Worm (Caenorhabditis elegans) whole organism, L4 larva: ENCODE results near the gene tni-4.

Source experiments
- F10B5.3 ChIP-seq: sonication (generic microtip); optimal IDR thresholded peaks from 2 replicates; lab custom pipeline; 2016; ENCODE audit warnings: mild to moderate bottlenecking, missing genetic modification characterization, missing compliant biosample characterization
- R02D3.7 ChIP-seq: fragments of 150-350 bp; sonication (generic microtip); optimal IDR thresholded peaks from 3 replicates; lab custom pipeline; 2014; ENCODE audit warnings: missing biosample characterization, missing genetic modification characterization
- T20F7.1 ChIP-seq: fragments of 200-800 bp; sonication (Bioruptor generic); optimal IDR thresholded peaks from 2 replicates; lab custom pipeline; 2018; ENCODE audit warnings: mild to moderate bottlenecking, missing genetic modification characterization, missing compliant biosample characterization
- T26A8.4 ChIP-seq: fragments of 200-800 bp; sonication (Bioruptor generic); IDR thresholded peaks from 2 replicates; pipeline ENCODE4 v1.3.6; 2022; ENCODE audit warnings: missing genetic modification characterization, missing compliant biosample characterization
- Y105C5A.15 ChIP-seq: fragments of 200-800 bp; sonication (Bioruptor generic); IDR thresholded peaks from 2 replicates; pipeline ENCODE4 v1.3.6; 2022; ENCODE audit warnings: missing genetic modification characterization, missing compliant biosample characterization
- Y5F2A.4 ChIP-seq: fragments of 200-800 bp; sonication (Bioruptor generic); optimal IDR thresholded peaks from 2 replicates; lab custom pipeline; 2018; ENCODE audit warnings: mild to moderate bottlenecking, missing genetic modification characterization, missing compliant biosample characterization
- aha-1 ChIP-seq: fragments of 150-350 bp; peaks from one replicate; lab custom pipeline; 2014; ENCODE audit warnings: missing biosample characterization, missing genetic modification characterization
- ama-1 ChIP-seq: fragments of 150-350 bp; optimal IDR thresholded peaks from 2 replicates; lab custom pipeline; 2014; ENCODE audit warnings: inconsistent platforms, mixed read lengths
- arid-1 ChIP-seq: fragments of 200-800 bp; sonication (Bioruptor generic); conservative IDR thresholded peaks from 2 replicates; pipeline ENCODE4 v1.3.6; 2022; ENCODE audit warnings: missing genetic modification reagents, missing genetic modification characterization, missing compliant biosample characterization
- ces-1 ChIP-seq: fragments of 150-350 bp; sonication (generic microtip); optimal IDR thresholded peaks from 4 replicates; lab custom pipeline; 2014; ENCODE audit warnings: missing biosample characterization, missing genetic modification reagents, missing genetic modification characterization
- daf-12 ChIP-seq: fragments of 150-350 bp; optimal IDR thresholded peaks from 2 replicates; lab custom pipeline; 2014; ENCODE audit warnings: missing biosample characterization, missing genetic modification reagents, missing genetic modification characterization
- daf-16 ChIP-seq, 3 experiments: sonication (generic microtip); optimal IDR thresholded peaks; 2 replicates each; lab custom pipeline; 2016 to 2017; ENCODE audit warnings: missing genetic modification characterization in 3 of 3, missing genetic modification reagents in 3 of 3, mild to moderate bottlenecking in 2 of 3, missing compliant biosample characterization in 2 of 3, missing biosample characterization in 1 of 3, moderate library complexity in 1 of 3
- dmd-9 ChIP-seq: fragments of 200-800 bp; sonication (Bioruptor generic); IDR thresholded peaks from 2 replicates; pipeline ENCODE4 v1.3.6; 2022; ENCODE audit warnings: missing genetic modification reagents, missing genetic modification characterization, missing compliant biosample characterization
- dpl-1 ChIP-seq: fragments of 150-350 bp; optimal IDR thresholded peaks from 2 replicates; lab custom pipeline; 2014; ENCODE audit warnings: missing biosample characterization, missing genetic modification reagents, missing genetic modification characterization
- duxl-1 ChIP-seq: sonication (generic microtip); optimal IDR thresholded peaks from 2 replicates; lab custom pipeline; 2016; ENCODE audit warnings: mild to moderate bottlenecking, missing genetic modification characterization, moderate library complexity, missing compliant biosample characterization; ENCODE audit not compliant: poor library complexity
- egl-43 ChIP-seq: fragments of 200-800 bp; sonication (Bioruptor generic); IDR thresholded peaks from 2 replicates; pipeline ENCODE4 v1.3.6; 2022; ENCODE audit warnings: missing genetic modification reagents, missing genetic modification characterization, missing compliant biosample characterization
- fos-1 ChIP-seq: fragments of 150-350 bp; optimal IDR thresholded peaks from 2 replicates; lab custom pipeline; 2014; ENCODE audit warnings: missing biosample characterization, missing genetic modification characterization
- hif-1 ChIP-seq, 2 experiments: sonication (generic microtip); optimal IDR thresholded peaks; 2 replicates each; lab custom pipeline; 2016 to 2017; ENCODE audit warnings: missing compliant biosample characterization in 2 of 2, missing genetic modification characterization in 2 of 2, missing genetic modification reagents in 2 of 2, missing genotype in 2 of 2, mild to moderate bottlenecking in 1 of 2
- hmg-1.1 ChIP-seq: fragments of 200-800 bp; sonication (Bioruptor generic); IDR thresholded peaks from 2 replicates; pipeline ENCODE4 v1.3.6; 2022; ENCODE audit warnings: missing genetic modification reagents, missing genetic modification characterization, missing compliant biosample characterization
- lin-13 ChIP-seq: fragments of 150-350 bp; optimal IDR thresholded peaks from 2 replicates; lab custom pipeline; 2014; ENCODE audit warnings: missing biosample characterization, missing genetic modification reagents, missing genetic modification characterization
- lin-15B ChIP-seq: fragments of 150-350 bp; sonication (generic microtip); optimal IDR thresholded peaks from 3 replicates; lab custom pipeline; 2014; ENCODE audit warnings: missing biosample characterization, missing genetic modification characterization
- lin-38 ChIP-seq: fragments of 200-800 bp; sonication (Bioruptor generic); IDR thresholded peaks from 2 replicates; pipeline ENCODE4 v1.3.6; 2022; ENCODE audit warnings: missing genetic modification reagents, missing genetic modification characterization, missing compliant biosample characterization
- mdl-1 ChIP-seq, 2 experiments: fragments of 150-350 bp in 1 of 2; sonication (generic microtip) in 1 of 2; optimal IDR thresholded peaks; 2 replicates each; lab custom pipeline; 2014 to 2017; ENCODE audit warnings: missing biosample characterization in 2 of 2, missing genetic modification characterization in 2 of 2
- mep-1 ChIP-seq: fragments of 150-350 bp; sonication (generic microtip); optimal IDR thresholded peaks from 3 replicates; lab custom pipeline; 2014; ENCODE audit warnings: missing biosample characterization, missing genetic modification characterization
- mes-2 ChIP-seq: sonication (generic microtip); optimal IDR thresholded peaks from 2 replicates; lab custom pipeline; 2016; ENCODE audit warnings: missing genotype, mild to moderate bottlenecking, missing genetic modification characterization, missing compliant biosample characterization; ENCODE audit not compliant: poor library complexity, severe bottlenecking
- mxl-2 ChIP-seq: fragments of 200-800 bp; sonication (Bioruptor generic); conservative IDR thresholded peaks from 2 replicates; pipeline ENCODE4 v1.3.6; 2022; ENCODE audit warnings: missing genetic modification reagents, missing genetic modification characterization, missing compliant biosample characterization
- mxl-3 ChIP-seq: fragments of 200-800 bp; sonication (Bioruptor generic); optimal IDR thresholded peaks from 2 replicates; lab custom pipeline; 2018; ENCODE audit warnings: mild to moderate bottlenecking, missing genetic modification characterization, missing compliant biosample characterization
- nhr-102 ChIP-seq: sonication (generic microtip); optimal IDR thresholded peaks from 2 replicates; lab custom pipeline; 2016; ENCODE audit warnings: mild to moderate bottlenecking, missing genetic modification characterization, moderate library complexity, missing compliant biosample characterization
- nhr-11 ChIP-seq: fragments of 150-350 bp; optimal IDR thresholded peaks from 2 replicates; lab custom pipeline; 2014; ENCODE audit warnings: missing biosample characterization, missing genetic modification characterization
- nhr-25 ChIP-seq: sonication (generic microtip); optimal IDR thresholded peaks from 2 replicates; lab custom pipeline; 2017; ENCODE audit warnings: missing genetic modification characterization, mild to moderate bottlenecking, missing compliant biosample characterization, antibody characterized with exemption, moderate library complexity, borderline replicate concordance; ENCODE audit not compliant: insufficient read depth
- nhr-28 ChIP-seq: fragments of 150-350 bp; optimal IDR thresholded peaks from 2 replicates; lab custom pipeline; 2014; ENCODE audit warnings: missing biosample characterization, missing genetic modification characterization
- nhr-48 ChIP-seq: sonication (generic microtip); optimal IDR thresholded peaks from 2 replicates; lab custom pipeline; 2016; ENCODE audit warnings: mild to moderate bottlenecking, missing genetic modification characterization, missing compliant biosample characterization
- nhr-6 ChIP-seq: fragments of 150-350 bp; optimal IDR thresholded peaks from 2 replicates; lab custom pipeline; 2014; ENCODE audit warnings: missing biosample characterization, missing genetic modification characterization
- pha-4 ChIP-seq, 2 experiments: fragments of 150-350 bp in 1 of 2; fragments of 200-800 bp in 1 of 2; sonication (Bioruptor generic) in 1 of 2; IDR thresholded peaks in 1 of 2; optimal IDR thresholded peaks in 1 of 2; 2 replicates each; pipeline versions ENCODE4 v1.3.6 to Lab custom; 2014 to 2022; ENCODE audit warnings: missing genetic modification characterization in 2 of 2, missing genetic modification reagents in 2 of 2, missing biosample characterization in 1 of 2, missing compliant biosample characterization in 1 of 2
- pqm-1 ChIP-seq: sonication (generic microtip); optimal IDR thresholded peaks from 2 replicates; lab custom pipeline; 2017; ENCODE audit warnings: missing biosample characterization, missing genetic modification characterization
- rbr-2 ChIP-seq: sonication (generic microtip); optimal IDR thresholded peaks from 2 replicates; lab custom pipeline; 2016; ENCODE audit warnings: missing genotype, missing genetic modification characterization, missing compliant biosample characterization
- saeg-2 ChIP-seq: fragments of 200-800 bp; sonication (Bioruptor generic); IDR thresholded peaks from 2 replicates; pipeline ENCODE4 v1.3.6; 2022; ENCODE audit warnings: missing genetic modification reagents, missing genetic modification characterization, missing compliant biosample characterization
- set-16 ChIP-seq: fragments of 200-800 bp; sonication (Bioruptor generic); IDR thresholded peaks from 2 replicates; pipeline ENCODE4 v1.3.6; 2022; ENCODE audit warnings: missing genetic modification reagents, missing genetic modification characterization, missing compliant biosample characterization
- snpc-1.2 ChIP-seq: fragments of 200-800 bp; sonication (Bioruptor generic); IDR thresholded peaks from 2 replicates; pipeline ENCODE4 v1.3.6; 2022; ENCODE audit warnings: missing genetic modification reagents, missing genetic modification characterization, missing compliant biosample characterization
- spr-3 ChIP-seq: fragments of 200-800 bp; sonication (Bioruptor generic); optimal IDR thresholded peaks from 2 replicates; lab custom pipeline; 2018; ENCODE audit warnings: mild to moderate bottlenecking, missing genetic modification characterization, missing compliant biosample characterization
- unc-130 ChIP-seq: sonication (generic microtip); optimal IDR thresholded peaks from 2 replicates; lab custom pipeline; 2016; ENCODE audit warnings: missing genetic modification reagents, missing genetic modification characterization, missing compliant biosample characterization
- unc-39 ChIP-seq: sonication (generic microtip); optimal IDR thresholded peaks from 2 replicates; lab custom pipeline; 2017; ENCODE audit warnings: missing biosample characterization, missing genetic modification characterization
- zag-1 ChIP-seq: fragments of 150-350 bp; optimal IDR thresholded peaks from 2 replicates; lab custom pipeline; 2014; ENCODE audit warnings: missing biosample characterization, missing genetic modification characterization
- zfp-2 ChIP-seq: sonication (generic microtip); optimal IDR thresholded peaks from 2 replicates; lab custom pipeline; 2016; ENCODE audit warnings: mild to moderate bottlenecking, missing genetic modification characterization, missing compliant biosample characterization
- zip-11 ChIP-seq: fragments of 200-800 bp; sonication (Bioruptor generic); IDR thresholded peaks from 2 replicates; pipeline ENCODE4 v1.3.6; 2022; ENCODE audit warnings: missing genetic modification characterization, missing compliant biosample characterization
- zip-2 ChIP-seq: fragments of 150-350 bp; optimal IDR thresholded peaks from 2 replicates; lab custom pipeline; 2014; ENCODE audit warnings: missing biosample characterization, missing genetic modification characterization
- ztf-11 ChIP-seq: fragments of 150-350 bp; optimal IDR thresholded peaks from 2 replicates; lab custom pipeline; 2014; ENCODE audit warnings: missing biosample characterization, missing genetic modification characterization
- ztf-7 ChIP-seq: fragments of 150-350 bp; optimal IDR thresholded peaks from 2 replicates; lab custom pipeline; 2014; ENCODE audit warnings: missing biosample characterization, missing genetic modification characterization

tni-4 gene

ce11 chrIV:5206716-5207115 lies 2.3 kb downstream of the tni-4 start:
- TF ChIP-seq snpc-1.2 (GFP tag; lab: Robert Waterston, UW) (0 out of 2 replicates have a peak, but pooled peaks have one; percentile 20), mxl-2 (GFP tag; lab: Robert Waterston, UW) (no peak), T26A8.4 (no peak), daf-12 (no peak)

ce11 chrIV:5209390-5209789 lies 5.0 kb downstream of the tni-4 start, which contains the start of the genes Y59E9AL.36 and nbet-1:
Y59E9AL.36 (minus strand) TSS chrIV:5209481.
nbet-1 (plus strand) TSS chrIV:5209501.
- TF ChIP-seq nhr-6 (tag; lab: Kevin White, UChicago) (peak; percentile 72), nhr-11 (tag; lab: Kevin White, UChicago) (peak; percentile 94), mdl-1 (tag; optimal IDR thresholded peaks at IDR 0.05; lab: Kevin White, UChicago) (peak in 1 of 2 experiments; percentile 49), ama-1 (lab: Kevin White, UChicago) (peak; percentile 16), duxl-1 (tag; lab: Kevin White, UChicago) (peak; percentile 46), dmd-9 (no peak), spr-3 (GFP tag; lab: Kevin White, UChicago) (no peak), snpc-1.2 (GFP tag; lab: Robert Waterston, UW) (peak; percentile 89), Y105C5A.15 (GFP tag; lab: Robert Waterston, UW) (no peak), saeg-2 (GFP tag; lab: Robert Waterston, UW) (no peak), lin-15B (peak; percentile 84), hif-1 (tag; optimal IDR thresholded peaks at IDR 0.05; lab: Kevin White, UChicago) (peak in 1 of 2 experiments; percentile 29), mxl-3 (GFP tag; lab: Kevin White, UChicago) (peak; percentile 77), nhr-48 (tag; lab: Kevin White, UChicago) (no peak), F10B5.3 (tag; lab: Kevin White, UChicago) (no peak), ztf-11 (no peak), pha-4 (GFP tag; IDR thresholded peaks at IDR 0.05; lab: Robert Waterston, UW) (peak; percentile 27; the same call in 1 of the 2 replicates), pha-4 (tag; optimal IDR thresholded peaks at IDR 0.05; lab: Kevin White, UChicago) (peak; percentile 7), mes-2 (tag; lab: Kevin White, UChicago) (peak; percentile 86), zip-11 (GFP tag; lab: Robert Waterston, UW) (no peak), nhr-25 (tag; lab: Kevin White, UChicago) (peak; percentile 27), nhr-102 (tag; lab: Kevin White, UChicago) (peak; percentile 5), ztf-7 (tag; lab: Kevin White, UChicago) (no peak), lin-13 (GFP tag; lab: Kevin White, UChicago) (peak; percentile 84), set-16 (GFP tag; lab: Robert Waterston, UW) (no peak), T20F7.1 (GFP tag; lab: Kevin White, UChicago) (peak; percentile 45), unc-130 (GFP tag; lab: Kevin White, UChicago) (no peak), pqm-1 (peak; percentile 5), mxl-2 (GFP tag; lab: Robert Waterston, UW) (no peak), lin-38 (GFP tag; lab: Robert Waterston, UW) (peak; percentile 95), R02D3.7 (tag; lab: Kevin White, UChicago) (peak; percentile 94), rbr-2 (peak; percentile 69), aha-1 (tag; lab: Kevin White, UChicago) (no peak), ces-1 (peak; percentile 15), Y5F2A.4 (GFP tag; lab: Kevin White, UChicago) (no peak), daf-16 (GFP tag; optimal IDR thresholded peaks at IDR 0.05; lab: Kevin White, UChicago) (peak in 1 of 2 experiments; percentile 33), daf-16 (tag; optimal IDR thresholded peaks at IDR 0.05; lab: Kevin White, UChicago) (peak; percentile 75), zag-1 (no peak), zip-2 (tag; lab: Kevin White, UChicago) (no peak), mep-1 (tag; lab: Kevin White, UChicago) (peak; percentile 76), arid-1 (GFP tag; lab: Robert Waterston, UW) (0 out of 2 replicates have a peak, but pooled peaks have one; percentile 19), hmg-1.1 (peak; percentile 66; the same call in 1 of the 2 replicates), zfp-2 (tag; lab: Kevin White, UChicago) (no peak), dpl-1 (GFP tag; lab: Kevin White, UChicago) (peak; percentile 83), fos-1 (tag; lab: Kevin White, UChicago) (no peak), egl-43 (GFP tag; lab: Robert Waterston, UW) (no peak), nhr-28 (tag; lab: Kevin White, UChicago) (peak; percentile 59), unc-39 (tag; lab: Kevin White, UChicago) (no peak)
